Worm (Caenorhabditis elegans): ENCODE results near the gene aqp-8.

DNA sequence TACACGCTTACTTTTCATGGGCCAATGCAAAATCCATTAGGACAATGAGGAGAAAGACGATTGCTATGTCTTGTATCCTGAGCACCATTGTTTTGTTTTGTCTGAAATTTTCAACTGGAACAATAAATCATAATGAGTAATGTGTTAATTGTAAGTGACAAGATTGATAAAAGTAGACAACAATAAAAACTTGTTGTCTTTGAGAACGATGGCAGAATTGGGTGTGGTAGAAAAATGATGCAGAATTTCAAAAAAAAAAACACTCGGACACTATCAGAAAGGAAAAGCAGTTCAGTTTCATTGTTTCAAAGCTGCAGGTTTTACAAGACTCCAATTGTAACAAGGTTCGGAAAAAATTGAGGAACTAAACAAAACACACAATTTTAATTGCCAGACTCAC lies 22.2 kb downstream of the aqp-8 start, which contains the start of gene K02G10.15:
- TF ChIP-seq unc-62 (GFP tag; optimal IDR thresholded peaks at IDR 0.05), result no peak
- TF ChIP-seq K11D2.4 (GFP tag; IDR thresholded peaks at IDR 0.05), result no peak
- TF ChIP-seq rcor-1 (GFP tag; IDR thresholded peaks at IDR 0.05), result no peak
- TF ChIP-seq K12H6.12 (tag; optimal IDR thresholded peaks at IDR 0.05), result no peak
- TF ChIP-seq chd-7 (tag; optimal IDR thresholded peaks at IDR 0.05), result no peak
